Fruit fly (Drosophila melanogaster): ENCODE measurements around the gene CG5676.

Gene CG5676

DNA sequence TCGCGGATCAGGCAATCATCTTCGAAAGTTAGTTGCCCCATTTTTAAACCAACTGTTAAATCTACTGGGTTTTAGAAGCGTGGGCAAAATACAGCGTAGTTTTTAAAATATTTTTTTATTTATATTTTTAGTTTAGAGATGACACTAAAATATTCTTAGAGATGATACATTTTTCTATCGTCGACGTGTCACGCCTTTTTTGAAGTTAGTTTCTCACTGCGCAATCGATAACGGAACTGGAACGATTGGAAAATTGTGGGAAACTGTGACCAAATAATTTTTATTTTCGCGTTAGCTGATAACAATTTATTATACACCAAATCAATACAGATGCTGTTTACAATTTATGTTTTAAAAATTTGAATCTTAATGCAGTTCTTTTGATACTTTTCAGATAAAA, 23.0 kb upstream of the CG5676 start, which contains the start of gene Utx (continued):
- TF ChIP-seq CG6175 (GFP tag; IDR thresholded peaks at IDR 0.05) (no peak), CG9876 (GFP tag; optimal IDR thresholded peaks at IDR 0.05) (no peak), CG4328 (GFP tag; optimal IDR thresholded peaks at IDR 0.05) (no peak), slou (GFP tag; optimal IDR thresholded peaks at IDR 0.05) (no peak), Hey (tag; optimal IDR thresholded peaks at IDR 0.05) (no peak), Elba2 (GFP tag; optimal IDR thresholded peaks at IDR 0.05) (no peak), aop (GFP tag; IDR thresholded peaks at IDR 0.05) (no peak), sens (GFP tag) (no peak), MESR4 (GFP tag; optimal IDR thresholded peaks at IDR 0.05) (peak; percentile 31), Mes4 (GFP tag; optimal IDR thresholded peaks at IDR 0.05) (no peak), CG31365 (tag; optimal IDR thresholded peaks at IDR 0.05) (no peak), CG3847 (GFP tag; IDR thresholded peaks at IDR 0.05) (no peak), lola (GFP tag; optimal IDR thresholded peaks at IDR 0.05) (no peak), z (GFP tag; IDR thresholded peaks at IDR 0.05) (no peak), rib (GFP tag; IDR thresholded peaks at IDR 0.05) (no peak), Scr (GFP tag; IDR thresholded peaks at IDR 0.05; ENCODE audit: partially characterized antibody) (peak; percentile 80), CG2889 (GFP tag; IDR thresholded peaks at IDR 0.05) (no peak), Dbx (GFP tag; IDR thresholded peaks at IDR 0.05) (peak; percentile 23; the same call in 1 of the 3 replicates), CG34224 (GFP tag; IDR thresholded peaks at IDR 0.05; ENCODE audit: partially characterized antibody) (peak; percentile 81), jumu (GFP tag; optimal IDR thresholded peaks at IDR 0.05) (no peak), Chrac-16 (GFP tag; optimal IDR thresholded peaks at IDR 0.05) (no peak), CG8765 (GFP tag; IDR thresholded peaks at IDR 0.05) (no peak), CG32532 (GFP tag; IDR thresholded peaks at IDR 0.05) (no peak), CG4820 (GFP tag; optimal IDR thresholded peaks at IDR 0.05) (no peak), p53 (GFP tag; optimal IDR thresholded peaks at IDR 0.05) (no peak), CG9437 (GFP tag; optimal IDR thresholded peaks at IDR 0.05) (no peak), HmgZ (tag; optimal IDR thresholded peaks at IDR 0.05) (peak; percentile 3), CG11085 (GFP tag; IDR thresholded peaks at IDR 0.05) (no peak), CG13624 (GFP tag; optimal IDR thresholded peaks at IDR 0.05) (peak; percentile 5), abd-A (tag; optimal IDR thresholded peaks at IDR 0.05) (no peak), salm (tag; optimal IDR thresholded peaks at IDR 0.05) (no peak), bbx (GFP tag; IDR thresholded peaks at IDR 0.05; ENCODE audit: partially characterized antibody) (peak; percentile 87), eve (GFP tag; optimal IDR thresholded peaks at IDR 0.05) (no peak), sim (GFP tag; IDR thresholded peaks at IDR 0.05) (no peak), CG17328 (GFP tag; IDR thresholded peaks at IDR 0.05) (no peak), CG14014 (GFP tag; IDR thresholded peaks at IDR 0.05) (no peak), run (tag; optimal IDR thresholded peaks at IDR 0.05) (no peak), CG14441 (GFP tag; IDR thresholded peaks at IDR 0.05) (no peak), CG11695 (GFP tag; IDR thresholded peaks at IDR 0.05) (no peak), CG4360 (GFP tag; IDR thresholded peaks at IDR 0.05) (no peak), pnt (GFP tag; optimal IDR thresholded peaks at IDR 0.05) (no peak), lmd (GFP tag; IDR thresholded peaks at IDR 0.05) (no peak), Myb (GFP tag; optimal IDR thresholded peaks at IDR 0.05) (peak; percentile 71), Rfx (GFP tag; IDR thresholded peaks at IDR 0.05) (peak; percentile 39; the same call in 1 of the 2 replicates), dati (GFP tag; IDR thresholded peaks at IDR 0.05) (no peak), fd102C (GFP tag; optimal IDR thresholded peaks at IDR 0.05) (no peak), az2 (GFP tag; optimal IDR thresholded peaks at IDR 0.05) (no peak), CG7357 (GFP tag; IDR thresholded peaks at IDR 0.05) (peak; percentile 89), Mad (GFP tag; optimal IDR thresholded peaks at IDR 0.05) (no peak), Dll (GFP tag; IDR thresholded peaks at IDR 0.05; ENCODE audit: partially characterized antibody) (peak; percentile 74), dan (GFP tag; IDR thresholded peaks at IDR 0.05) (no peak), pfk (GFP tag; optimal IDR thresholded peaks at IDR 0.05) (peak; percentile 93), chinmo (GFP tag; IDR thresholded peaks at IDR 0.05; ENCODE audit: partially characterized antibody) (0 out of 4 replicates have a peak, but pooled peaks have one; percentile 49)

All from whole organism, embryonic.